Worm (Caenorhabditis elegans): ENCODE results near the gene zyg-11.

Gene zyg-11

ce11 chrII:8034008-8034407 lies 16.5 kb downstream of the zyg-11 start (continued):
- TF ChIP-seq R02D3.7 (tag; optimal IDR thresholded peaks at IDR 0.05) (no peak), mdl-1 (tag; optimal IDR thresholded peaks at IDR 0.05) (peak in 1 of 2 experiments; percentile 5), nhr-48 (tag; optimal IDR thresholded peaks at IDR 0.05) (peak; percentile 19), mes-2 (tag; optimal IDR thresholded peaks at IDR 0.05; ENCODE audit: poor library complexity, severe bottlenecking) (peak; percentile 10)

- TF ChIP-seq zfp-3 (GFP tag; conservative IDR thresholded peaks at IDR 0.05) (no peak), dpl-1 (GFP tag; optimal IDR thresholded peaks at IDR 0.05) (no peak), mdl-1 (tag; optimal IDR thresholded peaks at IDR 0.05) (no peak), mxl-3 (GFP tag; optimal IDR thresholded peaks at IDR 0.05) (no peak), cey-2 (tag; optimal IDR thresholded peaks at IDR 0.05; ENCODE audit: borderline replicate concordance, insufficient read depth) (no peak), T26A8.4 (GFP tag; IDR thresholded peaks at IDR 0.05) (no peak), lin-29 (GFP tag; IDR thresholded peaks at IDR 0.05) (0 out of 2 replicates have a peak, but pooled peaks have one; percentile 20), T20F7.1 (GFP tag; optimal IDR thresholded peaks at IDR 0.05) (no peak), set-16 (GFP tag; IDR thresholded peaks at IDR 0.05) (peak; percentile 79)
These were observed 17.1 kb downstream of the zyg-11 start for ce11 chrII:8034617-8035016.

- TF ChIP-seq lim-7 (GFP tag; IDR thresholded peaks at IDR 0.05): no peak
- no peak for TF ChIP-seq T20F7.1 (GFP tag; optimal IDR thresholded peaks at IDR 0.05)
- no peak for TF ChIP-seq lin-13 (GFP tag; optimal IDR thresholded peaks at IDR 0.05)
- TF ChIP-seq mdt-29 (GFP tag; IDR thresholded peaks at IDR 0.05): no peak
- TF ChIP-seq lin-38 (GFP tag; IDR thresholded peaks at IDR 0.05): 0 out of 2 replicates have a peak, but pooled peaks have one; percentile 5
These were observed 18.2 kb downstream of the zyg-11 start, which contains the start of gene sap-49 for ce11 chrII:8035667-8036066. sap-49 (minus strand) TSS chrII:8035767.

- TF ChIP-seq egl-27 (tag; optimal IDR thresholded peaks at IDR 0.05): no peak
- no peak for TF ChIP-seq ztf-11 (tag; optimal IDR thresholded peaks at IDR 0.05)
- TF ChIP-seq hmg-1.1 (GFP tag; IDR thresholded peaks at IDR 0.05): no peak
- TF ChIP-seq sdz-12 (GFP tag; optimal IDR thresholded peaks at IDR 0.05): no peak
- TF ChIP-seq lsy-2 (tag; optimal IDR thresholded peaks at IDR 0.05): no peak
- TF ChIP-seq duxl-1 (tag; optimal IDR thresholded peaks at IDR 0.05; ENCODE audit: poor library complexity): no peak
- no peak for TF ChIP-seq ZK546.5 (tag; optimal IDR thresholded peaks at IDR 0.05)
- TF ChIP-seq snpc-4 (tag; optimal IDR thresholded peaks at IDR 0.05): no peak
- no peak for TF ChIP-seq lin-38 (GFP tag; IDR thresholded peaks at IDR 0.05)
- TF ChIP-seq nhr-77 (tag; optimal IDR thresholded peaks at IDR 0.05): no peak
These were observed 19.8 kb downstream of the zyg-11 start, which contains the start of gene arp-6 for ce11 chrII:8037246-8037645. arp-6 (minus strand) TSS chrII:8037346.

ce11 chrII:8037863-8038262 lies 20.4 kb downstream of the zyg-11 start, which contains the start of gene C08B11.9:
C08B11.9 (minus strand) TSS chrII:8038169.
- TF ChIP-seq R02D3.7 (tag; optimal IDR thresholded peaks at IDR 0.05) (no peak), lin-38 (GFP tag; IDR thresholded peaks at IDR 0.05) (peak; percentile 54), arid-1 (GFP tag; conservative IDR thresholded peaks at IDR 0.05) (peak; percentile 55; the same call in 1 of the 2 replicates)

ce11 chrII:8039416-8039815 lies 21.9 kb downstream of the zyg-11 start, which contains the start of the genes ubh-4 and algn-6:
ubh-4 (minus strand) TSS chrII:8039597.
algn-6 (plus strand) TSS chrII:8039802.
- TF ChIP-seq hlh-30 (tag; optimal IDR thresholded peaks at IDR 0.05; ENCODE audit: insufficient read depth): peak; percentile 12
- no peak for TF ChIP-seq mdl-1 (tag; optimal IDR thresholded peaks at IDR 0.05)
- TF ChIP-seq lsy-2 (tag; optimal IDR thresholded peaks at IDR 0.05): peak; percentile 38 to 95
- TF ChIP-seq ztf-11 (tag; optimal IDR thresholded peaks at IDR 0.05): no peak
- TF ChIP-seq nhr-28 (tag; optimal IDR thresholded peaks at IDR 0.05): peak; percentile 65
- no peak for TF ChIP-seq zip-11 (GFP tag; IDR thresholded peaks at IDR 0.05)
- no peak for TF ChIP-seq nhr-48 (tag; optimal IDR thresholded peaks at IDR 0.05)
- TF ChIP-seq spr-1 (tag; optimal IDR thresholded peaks at IDR 0.05): no peak
- TF ChIP-seq ceh-62 (tag; optimal IDR thresholded peaks at IDR 0.05): no peak
- peak; percentile 95 for TF ChIP-seq lin-38 (GFP tag; IDR thresholded peaks at IDR 0.05)
- no peak for TF ChIP-seq attf-4 (tag; optimal IDR thresholded peaks at IDR 0.05)
- no peak for TF ChIP-seq F37D6.2 (tag; optimal IDR thresholded peaks at IDR 0.05)
- TF ChIP-seq unc-62 (GFP tag; optimal IDR thresholded peaks at IDR 0.05 in 1 of 2): no peak
- no peak for TF ChIP-seq unc-62 (tag; optimal IDR thresholded peaks at IDR 0.05)
- no peak for TF ChIP-seq ceh-82 (tag; optimal IDR thresholded peaks at IDR 0.05)
- TF ChIP-seq nhr-25 (tag; optimal IDR thresholded peaks at IDR 0.05; ENCODE audit: borderline replicate concordance, insufficient read depth): no peak
- peak in 1 of 2 experiments; percentile 83 for TF ChIP-seq hif-1 (tag; optimal IDR thresholded peaks at IDR 0.05)
- TF ChIP-seq lin-39 (tag; optimal IDR thresholded peaks at IDR 0.05): no peak
- no peak for TF ChIP-seq saeg-2 (GFP tag; IDR thresholded peaks at IDR 0.05)
- peak; percentile 63 for TF ChIP-seq dpl-1 (GFP tag; optimal IDR thresholded peaks at IDR 0.05)
- TF ChIP-seq ceh-20 (GFP tag; IDR thresholded peaks at IDR 0.05): no peak
